Worm (Caenorhabditis elegans): Measurements from ENCODE around the gene upb-1.
A peak's percentile ranks its signal among the peaks of the same experiment; 100 is the strongest.

DNA sequence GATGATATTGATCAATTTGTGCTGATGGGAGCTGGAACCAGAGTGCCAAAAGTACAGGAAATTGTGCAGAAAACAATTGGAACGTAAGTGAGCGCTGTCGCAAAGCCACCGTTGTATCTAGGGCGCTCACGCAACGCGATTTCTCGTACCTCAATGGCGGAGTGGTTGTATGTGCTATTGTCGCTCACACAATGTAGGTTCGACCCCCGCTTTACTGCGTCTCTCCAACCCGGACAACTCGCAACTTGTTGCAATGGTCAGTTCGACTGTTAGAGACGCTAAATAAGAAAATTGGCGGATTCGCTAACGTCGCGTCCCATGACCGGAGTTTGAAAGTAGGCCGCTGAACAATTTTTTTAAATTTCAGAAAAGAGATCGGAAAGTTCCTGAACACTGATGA is 41.4 kb downstream of the upb-1 start:
- TF ChIP-seq lin-39 (tag; optimal IDR thresholded peaks at IDR 0.05) (no peak), aly-2 (tag; optimal IDR thresholded peaks at IDR 0.05) (no peak), nhr-129 (tag; optimal IDR thresholded peaks at IDR 0.05) (peak; percentile 85), lin-13 (GFP tag; optimal IDR thresholded peaks at IDR 0.05) (no peak)
